Worm (Caenorhabditis elegans) whole organism, mixed stage, embryonic: ENCODE results near the gene jmjd-3.2.

Experiments used
- M03D4.4 ChIP-seq: sonication (generic microtip); optimal IDR thresholded peaks from 2 replicates; lab custom pipeline; 2017; ENCODE audit warnings: mild to moderate bottlenecking, missing genetic modification characterization, missing compliant biosample characterization
- bed-3 ChIP-seq: fragments of 200-800 bp; sonication (Bioruptor generic); optimal IDR thresholded peaks from 3 replicates; lab custom pipeline; 2018; ENCODE audit warnings: mild to moderate bottlenecking, missing genetic modification characterization, moderate library complexity, missing compliant biosample characterization
- ceh-43 ChIP-seq: fragments of 200-800 bp; sonication (Bioruptor generic); optimal IDR thresholded peaks from 2 replicates; lab custom pipeline; 2018; ENCODE audit warnings: mild to moderate bottlenecking, missing genetic modification characterization, moderate library complexity, missing compliant biosample characterization
- ceh-83 ChIP-seq: fragments of 200-800 bp; sonication (Bioruptor generic); optimal IDR thresholded peaks from 2 replicates; lab custom pipeline; 2018; ENCODE audit warnings: mild to moderate bottlenecking, missing genetic modification characterization, missing compliant biosample characterization
- ces-1 ChIP-seq: fragments of 150-350 bp; optimal IDR thresholded peaks from 2 replicates; lab custom pipeline; 2014; ENCODE audit warnings: missing biosample characterization, missing genetic modification reagents, missing genetic modification characterization
- cnd-1 ChIP-seq: fragments of 200-800 bp; sonication (Bioruptor generic); optimal IDR thresholded peaks from 2 replicates; lab custom pipeline; 2018; ENCODE audit warnings: mild to moderate bottlenecking, missing genetic modification characterization, missing compliant biosample characterization
- elt-3 ChIP-seq: fragments of 150-350 bp; optimal IDR thresholded peaks from 2 replicates; lab custom pipeline; 2014; ENCODE audit warnings: missing biosample characterization, missing genetic modification characterization
- ham-2 ChIP-seq: fragments of 200-800 bp; sonication (Bioruptor generic); optimal IDR thresholded peaks from 2 replicates; lab custom pipeline; 2018; ENCODE audit warnings: mild to moderate bottlenecking, missing genetic modification characterization, missing compliant biosample characterization
- hlh-1 ChIP-seq: fragments of 150-350 bp; optimal IDR thresholded peaks from 2 replicates; lab custom pipeline; 2014; ENCODE audit warnings: missing biosample characterization, missing genetic modification reagents, missing genetic modification characterization
- lin-13 ChIP-seq: fragments of 150-350 bp; optimal IDR thresholded peaks from 2 replicates; lab custom pipeline; 2014; ENCODE audit warnings: missing biosample characterization, missing genetic modification characterization
- lin-32 ChIP-seq: fragments of 200-800 bp; sonication (Bioruptor generic); optimal IDR thresholded peaks from 2 replicates; lab custom pipeline; 2018; ENCODE audit warnings: mild to moderate bottlenecking, missing genetic modification characterization, missing compliant biosample characterization
- lsy-2 ChIP-seq: fragments of 150-350 bp; optimal IDR thresholded peaks from 2 replicates; lab custom pipeline; 2014; ENCODE audit warnings: missing biosample characterization, missing genetic modification characterization
- mep-1 ChIP-seq: fragments of 150-350 bp; optimal IDR thresholded peaks from 2 replicates; lab custom pipeline; 2017; ENCODE audit warnings: missing biosample characterization, missing genetic modification reagents, missing genetic modification characterization, inconsistent platforms
- mls-2 ChIP-seq: sonication (generic microtip); optimal IDR thresholded peaks from 2 replicates; lab custom pipeline; 2016; ENCODE audit warnings: mild to moderate bottlenecking, missing genetic modification characterization, moderate library complexity, missing compliant biosample characterization
- nhr-12 ChIP-seq: fragments of 150-350 bp; optimal IDR thresholded peaks from 2 replicates; lab custom pipeline; 2014; ENCODE audit warnings: missing biosample characterization, missing genetic modification characterization
- nhr-2 ChIP-seq: fragments of 150-350 bp; optimal IDR thresholded peaks from 2 replicates; lab custom pipeline; 2014; ENCODE audit warnings: missing biosample characterization, missing genetic modification characterization
- nhr-237 ChIP-seq: fragments of 150-350 bp; optimal IDR thresholded peaks from 2 replicates; lab custom pipeline; 2014; ENCODE audit warnings: missing biosample characterization, missing genetic modification characterization
- nhr-28 ChIP-seq: fragments of 150-350 bp; optimal IDR thresholded peaks from 2 replicates; lab custom pipeline; 2014; ENCODE audit warnings: missing biosample characterization, missing genetic modification characterization
- nhr-76 ChIP-seq: sonication (generic microtip); optimal IDR thresholded peaks from 2 replicates; lab custom pipeline; 2017; ENCODE audit warnings: missing biosample characterization, missing genetic modification characterization
- pha-4 ChIP-seq: fragments of 150-350 bp; optimal IDR thresholded peaks from 2 replicates; lab custom pipeline; 2018; ENCODE audit warnings: missing biosample characterization, missing genetic modification reagents, missing genetic modification characterization
- sem-2 ChIP-seq: fragments of 200-800 bp; sonication (Bioruptor generic); optimal IDR thresholded peaks from 2 replicates; lab custom pipeline; 2018; ENCODE audit warnings: mild to moderate bottlenecking, missing genetic modification characterization, missing compliant biosample characterization
- snpc-4 ChIP-seq: fragments of 150-350 bp; optimal IDR thresholded peaks from 2 replicates; lab custom pipeline; 2014; ENCODE audit warnings: missing biosample characterization, missing genetic modification characterization
- sptf-1 ChIP-seq: sonication (generic microtip); optimal IDR thresholded peaks from 2 replicates; lab custom pipeline; 2017; ENCODE audit warnings: mild to moderate bottlenecking, missing genetic modification characterization, moderate library complexity, missing compliant biosample characterization
- tbx-8 ChIP-seq: fragments of 200-800 bp; sonication (Bioruptor generic); optimal IDR thresholded peaks from 2 replicates; lab custom pipeline; 2018; ENCODE audit warnings: mild to moderate bottlenecking, missing genetic modification characterization, moderate library complexity, missing compliant biosample characterization
- unc-120 ChIP-seq: sonication (generic microtip); optimal IDR thresholded peaks from 2 replicates; lab custom pipeline; 2017; ENCODE audit warnings: missing genetic modification characterization, missing compliant biosample characterization; ENCODE audit not compliant: poor library complexity, severe bottlenecking
- unc-62 ChIP-seq: fragments of 150-350 bp; optimal IDR thresholded peaks from 2 replicates; lab custom pipeline; 2014; ENCODE audit warnings: missing biosample characterization, missing genetic modification reagents, missing genetic modification characterization
- zip-8 ChIP-seq: fragments of 150-350 bp; optimal IDR thresholded peaks from 2 replicates; lab custom pipeline; 2014; ENCODE audit warnings: missing biosample characterization, missing genetic modification characterization
- ztf-11 ChIP-seq: fragments of 150-350 bp; optimal IDR thresholded peaks from 2 replicates; lab custom pipeline; 2014; ENCODE audit warnings: missing biosample characterization, missing genetic modification characterization

jmjd-3.2 gene

DNA sequence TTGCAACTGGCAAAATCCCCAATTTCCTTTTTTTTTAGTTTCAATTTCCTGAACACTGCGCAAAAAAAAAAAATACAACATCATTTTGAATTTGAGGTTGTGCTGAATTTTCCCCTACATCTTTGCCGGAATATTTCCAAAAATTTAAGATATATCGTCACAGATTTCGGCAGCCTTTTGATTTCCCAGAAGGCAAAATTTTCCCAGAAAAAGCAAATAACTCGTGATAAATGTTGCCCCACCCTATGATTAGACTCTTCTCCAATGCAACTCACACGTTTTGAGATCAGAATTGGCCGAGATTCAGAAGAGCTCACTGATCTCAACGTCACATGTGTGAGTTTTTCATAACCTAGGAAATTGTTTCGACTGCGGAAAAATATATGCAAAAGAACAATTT is 44.4 kb downstream of the jmjd-3.2 start:
- TF ChIP-seq bed-3 (GFP tag; lab: Kevin White, UChicago) (no peak), nhr-237 (tag; lab: Kevin White, UChicago) (no peak), unc-120 (no peak)
- TF ChIP-seq, all 35 proteins: peak for 0

DNA sequence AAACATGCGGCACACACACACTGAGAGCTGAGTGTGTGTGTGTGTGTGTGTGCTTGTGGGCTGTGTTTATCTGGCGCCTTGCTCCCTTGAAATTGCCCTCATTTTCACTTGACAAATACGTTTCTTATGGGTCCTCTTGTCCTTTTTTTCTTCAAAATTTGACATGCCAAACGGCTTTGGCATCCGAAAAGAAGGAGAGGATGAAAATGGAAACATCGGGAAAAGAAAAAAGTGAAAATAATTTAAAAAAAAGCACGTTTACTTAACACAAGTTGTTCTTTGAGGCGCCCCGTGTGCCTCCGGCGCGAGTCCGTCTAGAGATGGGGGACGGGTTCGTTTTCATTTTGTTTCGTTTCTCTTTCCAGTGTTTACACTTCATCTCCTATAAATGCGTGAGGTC is 47.1 kb downstream of the jmjd-3.2 start:
- TF ChIP-seq nhr-2, result no peak
- TF ChIP-seq unc-62 (GFP tag; lab: Kevin White, UChicago), result no peak
- TF ChIP-seq lin-32 (GFP tag; lab: Kevin White, UChicago), result no peak
- no peak for TF ChIP-seq unc-120
- no peak for TF ChIP-seq cnd-1 (tag; lab: Kevin White, UChicago)
- TF ChIP-seq nhr-237 (tag; lab: Kevin White, UChicago), result no peak
- no peak for TF ChIP-seq ces-1
- no peak for TF ChIP-seq pha-4 (tag; lab: Kevin White, UChicago)
- no peak for TF ChIP-seq nhr-76 (tag; lab: Kevin White, UChicago)
- TF ChIP-seq mep-1, result no peak
- no peak for TF ChIP-seq ham-2
- no peak for TF ChIP-seq ztf-11 (tag; lab: Kevin White, UChicago)
- TF ChIP-seq zip-8, result no peak
- TF ChIP-seq nhr-12 (tag; lab: Kevin White, UChicago), result no peak
- TF ChIP-seq lin-13 (tag; lab: Kevin White, UChicago), result no peak
- TF ChIP-seq hlh-1 (tag; lab: Kevin White, UChicago), result no peak

DNA sequence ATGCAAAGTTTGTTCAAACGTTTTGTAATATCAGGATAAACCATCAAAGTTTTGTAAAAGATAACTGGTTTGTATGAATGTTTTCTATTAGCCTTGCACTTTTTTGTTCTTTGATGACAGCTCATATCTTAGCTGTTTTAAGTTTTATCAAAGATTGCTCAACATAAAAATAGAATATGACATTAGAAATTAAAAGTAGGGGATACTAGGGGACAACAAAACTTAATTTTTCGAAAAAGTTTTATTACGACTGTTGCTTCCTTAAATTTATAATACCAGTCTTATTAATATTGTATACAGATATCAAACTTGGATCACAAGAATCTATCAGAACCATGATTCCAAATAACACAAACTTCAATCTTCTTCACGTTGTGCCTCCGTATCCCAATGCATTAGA is 47.8 kb downstream of the jmjd-3.2 start, which contains the start of gene ztf-14:
Gene ztf-14 (plus strand): TSS at position 301 of the 400 bp plus-strand sequence.
- TF ChIP-seq cnd-1 (tag; lab: Kevin White, UChicago), result no peak

DNA sequence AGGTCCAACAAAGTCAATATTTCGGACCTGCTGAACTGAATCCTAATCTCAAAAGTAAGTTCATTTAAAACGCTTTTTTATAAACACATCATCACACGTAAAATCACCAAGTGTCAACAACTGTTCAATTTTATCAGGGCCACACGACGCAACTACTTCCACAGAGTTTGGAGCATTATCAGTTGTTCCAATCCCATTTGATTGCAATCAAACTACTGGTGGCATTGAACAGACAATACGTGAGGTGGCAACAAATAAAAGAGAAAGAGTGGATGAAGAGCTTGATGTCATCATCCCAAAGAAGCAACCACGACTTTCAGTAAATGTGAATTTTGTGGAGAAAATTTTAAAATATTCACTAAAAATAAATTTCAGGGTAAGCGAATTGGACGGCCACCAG is 48.5 kb downstream of the jmjd-3.2 start:
- TF ChIP-seq ces-1 (no peak), hlh-1 (tag; lab: Kevin White, UChicago) (peak; percentile 49)

DNA sequence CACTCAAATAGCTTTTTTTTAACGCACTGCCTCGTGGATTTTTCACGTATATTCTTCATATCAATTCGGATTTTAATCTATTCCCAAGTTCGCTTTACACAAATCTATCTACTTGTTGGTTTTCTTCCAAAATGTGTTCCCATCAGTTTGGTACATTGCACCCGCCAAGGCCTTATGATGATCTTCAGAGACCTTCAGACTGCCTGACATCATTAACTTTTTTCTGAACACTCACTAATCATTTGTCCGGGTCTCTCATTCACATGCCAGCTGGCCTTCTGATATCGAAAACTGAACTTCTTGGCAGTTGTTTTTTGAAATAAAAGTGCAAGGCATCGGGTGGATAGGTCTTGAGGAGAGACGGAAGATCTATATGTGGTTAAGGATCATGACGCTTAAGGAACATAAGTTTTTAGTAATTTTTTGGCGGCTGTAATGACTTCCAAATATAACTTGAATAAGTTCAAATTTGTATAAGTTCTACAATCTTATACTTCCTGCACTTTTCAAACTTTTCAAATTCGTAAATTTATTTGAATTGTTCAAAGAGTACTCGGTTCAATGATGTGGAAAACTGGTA is 51.9 kb downstream of the jmjd-3.2 start:
- no peak for TF ChIP-seq nhr-76 (tag; lab: Kevin White, UChicago)
- TF ChIP-seq ceh-83 (GFP tag; lab: Kevin White, UChicago), result no peak
- no peak for TF ChIP-seq hlh-1 (tag; lab: Kevin White, UChicago)
- no peak for TF ChIP-seq cnd-1 (tag; lab: Kevin White, UChicago)
- no peak for TF ChIP-seq sem-2 (GFP tag; lab: Kevin White, UChicago)
- TF ChIP-seq tbx-8 (GFP tag; lab: Kevin White, UChicago), result no peak
- TF ChIP-seq ztf-11 (tag; lab: Kevin White, UChicago), result no peak
- no peak for TF ChIP-seq mls-2
- TF ChIP-seq ces-1, result no peak
- no peak for TF ChIP-seq sptf-1 (tag; lab: Kevin White, UChicago)
- no peak for TF ChIP-seq lsy-2 (tag; lab: Kevin White, UChicago)
- no peak for TF ChIP-seq ceh-43 (GFP tag; lab: Kevin White, UChicago)
- TF ChIP-seq M03D4.4, result no peak
- TF ChIP-seq nhr-28 (tag; lab: Kevin White, UChicago), result no peak
- TF ChIP-seq snpc-4 (tag; lab: Kevin White, UChicago), result no peak
- TF ChIP-seq mep-1, result no peak

DNA sequence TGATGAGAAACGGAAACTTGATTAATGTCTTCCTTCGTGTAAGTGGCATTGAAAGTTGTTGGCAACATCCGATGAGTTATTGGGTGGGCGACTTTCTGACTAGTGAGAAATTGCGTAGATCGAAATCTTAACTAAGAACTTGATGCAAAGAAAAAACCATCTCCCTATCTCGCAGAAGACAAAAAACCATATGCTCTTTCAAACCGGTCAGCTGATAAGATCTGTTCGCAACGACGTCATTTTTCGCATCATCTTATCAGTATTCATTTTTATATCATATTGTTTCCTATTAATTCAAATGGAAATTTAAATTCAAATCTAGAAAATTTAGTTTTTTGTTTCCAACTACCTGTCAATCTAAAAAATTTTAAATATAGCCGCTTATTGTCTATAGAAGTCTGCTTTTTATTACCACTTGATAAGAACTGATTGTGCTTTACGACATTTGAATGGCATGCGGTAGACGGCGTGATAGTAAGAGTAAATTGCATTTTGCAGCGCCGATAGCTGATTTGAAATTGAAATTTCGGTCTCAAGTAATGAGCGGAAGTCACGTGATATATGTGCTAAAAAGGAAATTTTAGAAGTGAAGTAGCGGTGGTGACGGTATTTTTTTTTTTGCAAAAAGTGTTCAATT is 52.5 kb downstream of the jmjd-3.2 start:
- no peak for TF ChIP-seq elt-3 (tag; lab: Kevin White, UChicago)
- no peak for TF ChIP-seq nhr-237 (tag; lab: Kevin White, UChicago)
- TF ChIP-seq mls-2, result no peak
- TF ChIP-seq unc-120, result no peak
- TF ChIP-seq unc-62 (GFP tag; lab: Kevin White, UChicago), result no peak
